Fruit fly (Drosophila melanogaster): ENCODE measurements around the gene CG31098.

DNA sequence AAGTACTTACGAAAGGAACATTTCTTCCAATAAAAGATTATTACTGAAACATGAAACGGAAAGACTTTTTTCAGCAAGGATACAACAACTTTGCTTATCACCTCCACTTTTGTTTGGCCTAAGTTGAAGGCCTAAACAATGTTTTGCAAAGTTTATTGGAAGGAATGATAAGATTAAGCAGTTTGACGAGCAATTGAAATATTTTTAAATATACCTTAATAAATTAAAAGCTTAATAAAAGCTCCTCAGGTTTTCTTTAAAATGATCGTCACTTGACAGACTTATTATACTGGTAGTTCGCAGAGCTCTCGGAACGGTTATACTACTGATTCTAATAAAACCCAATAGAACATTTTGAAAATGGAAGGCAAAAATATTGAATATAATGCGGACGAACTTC is 7.6 kb downstream of the CG31098 start, which contains the start of gene CG31104:
- TF ChIP-seq CG8478 (optimal IDR thresholded peaks at IDR 0.05), result no peak
- no peak for TF ChIP-seq CTCF (optimal IDR thresholded peaks at IDR 0.05)
